Worm (Caenorhabditis elegans): ENCODE data around the gene fipr-7.
A peak's percentile ranks its signal among the peaks of the same experiment; 100 is the strongest.

Gene fipr-7

ce11 chrV:10252682-10253081 lies 23.1 kb downstream of the fipr-7 start:
- TF ChIP-seq nfya-1 (tag; optimal IDR thresholded peaks at IDR 0.05) (no peak), elt-2 (tag; optimal IDR thresholded peaks at IDR 0.05) (no peak), gmeb-2 (tag; optimal IDR thresholded peaks at IDR 0.05) (no peak), ceh-6 (GFP tag; optimal IDR thresholded peaks at IDR 0.05) (no peak), ceh-34 (tag; optimal IDR thresholded peaks at IDR 0.05) (no peak), ahr-1 (tag; optimal IDR thresholded peaks at IDR 0.05) (no peak), unc-86 (tag; optimal IDR thresholded peaks at IDR 0.05) (no peak), tbx-7 (tag; optimal IDR thresholded peaks at IDR 0.05) (no peak), ama-1 (optimal IDR thresholded peaks at IDR 0.05) (no peak)

ce11 chrV:10255005-10255472 lies 25.4 kb downstream of the fipr-7 start, which contains the start of gene rop-1:
TSS of gene rop-1 (minus strand) at chrV:10255055.
- TF ChIP-seq madf-2 (tag; optimal IDR thresholded peaks at IDR 0.05) (no peak), elt-4 (tag; optimal IDR thresholded peaks at IDR 0.05) (no peak), sox-4 (tag; optimal IDR thresholded peaks at IDR 0.05) (no peak), ceh-6 (GFP tag; optimal IDR thresholded peaks at IDR 0.05) (no peak), hlh-13 (GFP tag; optimal IDR thresholded peaks at IDR 0.05) (no peak), hlh-6 (tag; optimal IDR thresholded peaks at IDR 0.05) (no peak), pha-4 (tag; optimal IDR thresholded peaks at IDR 0.05) (no peak), ceh-9 (tag; optimal IDR thresholded peaks at IDR 0.05) (no peak), odd-2 (tag; optimal IDR thresholded peaks at IDR 0.05) (no peak)

DNA sequence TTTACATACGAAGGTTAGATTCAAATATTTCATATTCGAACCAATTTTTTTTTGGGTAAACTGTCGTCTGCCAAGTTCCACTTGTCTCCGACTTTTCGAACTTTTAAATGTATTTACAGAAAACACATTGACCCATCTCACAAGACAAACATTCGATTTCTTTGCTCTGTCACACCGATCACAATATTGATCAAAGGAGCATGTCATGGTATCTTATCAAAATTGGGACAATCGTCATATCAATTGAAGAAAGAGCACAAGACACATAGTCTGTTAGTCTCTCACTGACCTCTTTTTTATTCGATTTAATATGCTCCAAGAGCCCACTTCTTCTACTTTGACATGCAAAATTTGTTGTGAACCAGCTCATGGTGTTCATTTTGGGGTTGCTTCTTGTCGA lies 26.4 kb downstream of the fipr-7 start, which contains the start of gene nhr-232:
nhr-232 (plus strand) TSS at position 121 of the 400 bp plus-strand sequence.
- TF ChIP-seq elt-2 (tag; optimal IDR thresholded peaks at IDR 0.05) (peak; percentile 62), gmeb-2 (tag; optimal IDR thresholded peaks at IDR 0.05) (no peak)

- TF ChIP-seq hlh-30 (tag; optimal IDR thresholded peaks at IDR 0.05; ENCODE audit: insufficient read depth) (no peak), hlh-15 (tag; optimal IDR thresholded peaks at IDR 0.05) (no peak), ceh-45 (GFP tag; IDR thresholded peaks at IDR 0.05) (no peak), dve-1 (tag; optimal IDR thresholded peaks at IDR 0.05) (no peak), tbx-7 (tag; optimal IDR thresholded peaks at IDR 0.05) (no peak), npax-4 (tag; optimal IDR thresholded peaks at IDR 0.05) (no peak), T23F11.4 (GFP tag; optimal IDR thresholded peaks at IDR 0.05) (no peak)
Observed at ce11 chrV:10260460-10260859, 30.8 kb downstream of the fipr-7 start, which contains the start of gene sri-18. TSS of gene sri-18 (minus strand) at chrV:10260560.

DNA sequence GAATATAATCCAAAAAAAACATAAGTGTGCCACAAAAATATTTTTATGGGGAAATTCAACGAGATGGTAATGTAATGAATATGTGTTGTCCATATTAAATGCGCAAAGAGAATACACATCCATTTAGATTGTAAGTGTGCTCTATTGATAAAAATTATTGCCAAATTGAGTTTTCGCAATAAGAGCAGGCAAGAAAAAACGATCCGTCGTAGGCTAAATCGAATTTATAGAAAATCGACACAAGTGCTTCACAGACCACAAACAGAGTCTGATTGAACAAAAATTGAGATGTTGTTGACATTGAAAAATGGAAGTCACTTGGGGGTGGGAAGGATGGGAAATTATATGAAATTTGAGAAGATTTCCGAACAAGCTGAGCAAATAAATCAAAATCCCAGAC lies 35.4 kb downstream of the fipr-7 start:
- TF ChIP-seq ceh-18 (tag; optimal IDR thresholded peaks at IDR 0.05) (no peak), unc-42 (tag; optimal IDR thresholded peaks at IDR 0.05) (peak; percentile 66), ceh-19 (GFP tag; optimal IDR thresholded peaks at IDR 0.05) (peak; percentile 31)

ce11 chrV:10266050-10266449 lies 36.4 kb downstream of the fipr-7 start:
- peak; percentile 73 for TF ChIP-seq unc-42 (tag; optimal IDR thresholded peaks at IDR 0.05)
- TF ChIP-seq ceh-18 (tag; optimal IDR thresholded peaks at IDR 0.05) = no peak
- no peak for TF ChIP-seq hlh-6 (tag; optimal IDR thresholded peaks at IDR 0.05)

- no peak for TF ChIP-seq T23F11.4 (GFP tag; optimal IDR thresholded peaks at IDR 0.05)
- TF ChIP-seq ceh-6 (GFP tag; optimal IDR thresholded peaks at IDR 0.05) = no peak
- no peak for TF ChIP-seq pros-1 (tag; optimal IDR thresholded peaks at IDR 0.05)
- no peak for TF ChIP-seq pag-3 (tag; optimal IDR thresholded peaks at IDR 0.05; ENCODE audit: borderline replicate concordance)
- no peak for TF ChIP-seq nfya-1 (tag; optimal IDR thresholded peaks at IDR 0.05)
- no peak for TF ChIP-seq syd-9 (tag; optimal IDR thresholded peaks at IDR 0.05)
Observed at ce11 chrV:10270214-10270613, 40.6 kb downstream of the fipr-7 start, which contains the start of gene ric-4. TSS of gene ric-4 (minus strand) at chrV:10270314.

All from whole organism, late embryonic.